Fruit fly (Drosophila melanogaster) whole organism, embryonic: ENCODE measurements around the gene ND-18.

Source experiments
- Atf-2 ChIP-seq: fragments of 200-800 bp; sonication (Bioruptor generic); optimal IDR thresholded peaks from 2 replicates; lab custom pipeline; 2016; ENCODE audit warnings: missing biosample characterization, missing genetic modification characterization
- CG10209 ChIP-seq: fragments of 200-800 bp; sonication (Bioruptor generic); optimal IDR thresholded peaks from 3 replicates; lab custom pipeline; 2017; ENCODE audit warnings: missing biosample characterization, mild to moderate bottlenecking, missing genetic modification characterization, missing genetic modification reagents
- CG10267 ChIP-seq: fragments of 200-800 bp; sonication (Bioruptor generic); optimal IDR thresholded peaks from 2 replicates; lab custom pipeline; 2018; ENCODE audit warnings: missing biosample characterization, mild to moderate bottlenecking, missing genetic modification characterization, moderate library complexity
- CG10462 ChIP-seq: fragments of 200-800 bp; sonication (Bioruptor generic); optimal IDR thresholded peaks from 2 replicates; lab custom pipeline; 2016; ENCODE audit warnings: missing biosample characterization, missing genetic modification characterization
- CG10543 ChIP-seq: fragments of 200-800 bp; sonication (Bioruptor generic); optimal IDR thresholded peaks from 3 replicates; lab custom pipeline; 2017; ENCODE audit warnings: missing biosample characterization, mild to moderate bottlenecking, missing genetic modification characterization, moderate library complexity
- CG10654 ChIP-seq: fragments of 200-800 bp; sonication (Bioruptor generic); optimal IDR thresholded peaks from 2 replicates; lab custom pipeline; 2016; ENCODE audit warnings: missing biosample characterization, missing genetic modification characterization
- CG10979 ChIP-seq: fragments of 200-800 bp; sonication (Bioruptor generic); optimal IDR thresholded peaks from 2 replicates; lab custom pipeline; 2018; ENCODE audit warnings: missing biosample characterization, mild to moderate bottlenecking, missing genetic modification characterization, moderate library complexity
- CG11085 ChIP-seq: fragments of 200-800 bp; sonication (Bioruptor generic); IDR thresholded peaks from 2 replicates; pipeline ENCODE4 v1.3.6; 2022; ENCODE audit warnings: missing biosample characterization, missing genetic modification characterization
- CG11456 ChIP-seq: fragments of 200-800 bp; sonication (Bioruptor generic); IDR thresholded peaks from 3 replicates; pipeline ENCODE4 v1.3.6; 2022; ENCODE audit warnings: missing biosample characterization, missing genetic modification characterization
- CG12104 ChIP-seq: fragments of 200-800 bp; sonication (Bioruptor generic); optimal IDR thresholded peaks from 3 replicates; lab custom pipeline; 2016; ENCODE audit warnings: missing biosample characterization, missing genetic modification characterization
- CG12155 ChIP-seq: fragments of 200-800 bp; sonication (Bioruptor generic); optimal IDR thresholded peaks from 3 replicates; lab custom pipeline; 2016; ENCODE audit warnings: missing biosample characterization, missing genetic modification characterization
- CG12744 ChIP-seq: fragments of 200-800 bp; sonication (Bioruptor generic); optimal IDR thresholded peaks from 2 replicates; lab custom pipeline; 2016; ENCODE audit warnings: missing biosample characterization, missing genetic modification characterization
- CG13123 ChIP-seq: fragments of 200-800 bp; sonication (Bioruptor generic); optimal IDR thresholded peaks from 2 replicates; lab custom pipeline; 2016; ENCODE audit warnings: missing biosample characterization, missing genetic modification characterization
- CG13894 ChIP-seq: fragments of 200-800 bp; sonication (Bioruptor generic); optimal IDR thresholded peaks from 3 replicates; lab custom pipeline; 2018; ENCODE audit warnings: missing biosample characterization, mild to moderate bottlenecking, missing genetic modification characterization, moderate library complexity
- CG15514 ChIP-seq: fragments of 200-800 bp; sonication (Bioruptor generic); optimal IDR thresholded peaks from 3 replicates; lab custom pipeline; 2017; ENCODE audit warnings: missing biosample characterization, missing genetic modification characterization, mild to moderate bottlenecking, moderate library complexity, missing genetic modification reagents
- CG1603 ChIP-seq: fragments of 200-800 bp; sonication (Bioruptor generic); optimal IDR thresholded peaks from 2 replicates; lab custom pipeline; 2019; ENCODE audit warnings: missing biosample characterization, mild to moderate bottlenecking, missing genetic modification characterization, moderate library complexity
- CG17829 ChIP-seq: fragments of 200-800 bp; optimal IDR thresholded peaks from 2 replicates; lab custom pipeline; 2019; ENCODE audit warnings: missing biosample characterization, mild to moderate bottlenecking, missing genetic modification characterization, moderate library complexity
- CG18476 ChIP-seq: fragments of 200-800 bp; sonication (Bioruptor generic); optimal IDR thresholded peaks from 2 replicates; lab custom pipeline; 2016; ENCODE audit warnings: missing biosample characterization, mild to moderate bottlenecking, missing genetic modification characterization
- CG2202 ChIP-seq: fragments of 200-800 bp; sonication (Bioruptor generic); optimal IDR thresholded peaks from 2 replicates; lab custom pipeline; 2018; ENCODE audit warnings: missing biosample characterization, mild to moderate bottlenecking, missing genetic modification characterization
- CG2712 ChIP-seq: fragments of 200-800 bp; optimal IDR thresholded peaks from 3 replicates; lab custom pipeline; 2019; ENCODE audit warnings: missing biosample characterization, mild to moderate bottlenecking, missing genetic modification characterization, moderate library complexity
- CG4328 ChIP-seq: fragments of 200-800 bp; sonication (Bioruptor generic); optimal IDR thresholded peaks from 3 replicates; lab custom pipeline; 2017; ENCODE audit warnings: missing biosample characterization, missing genetic modification reagents, missing genetic modification characterization
- CG4404 ChIP-seq: fragments of 200-800 bp; sonication (Bioruptor generic); IDR thresholded peaks from 2 replicates; pipeline ENCODE4 v1.3.6; 2022; ENCODE audit warnings: missing biosample characterization, missing genetic modification characterization
- CG4854 ChIP-seq: fragments of 200-800 bp; sonication (Bioruptor generic); optimal IDR thresholded peaks from 2 replicates; lab custom pipeline; 2016; ENCODE audit warnings: missing biosample characterization, missing genetic modification characterization, inconsistent platforms
- CG6683 ChIP-seq: fragments of 200-800 bp; sonication (Bioruptor generic); optimal IDR thresholded peaks from 2 replicates; lab custom pipeline; 2017; ENCODE audit warnings: missing biosample characterization, mild to moderate bottlenecking, missing genetic modification characterization, missing genetic modification reagents
- Doc3 ChIP-seq: fragments of 200-800 bp; sonication (Bioruptor generic); IDR thresholded peaks from 3 replicates; pipeline ENCODE4 v1.3.6; 2022; ENCODE audit warnings: missing biosample characterization, missing genetic modification characterization; ENCODE audit not compliant: partially characterized antibody
- Ets97D ChIP-seq: fragments of 200-800 bp; sonication (Bioruptor generic); optimal IDR thresholded peaks from 3 replicates; lab custom pipeline; 2016; ENCODE audit warnings: missing biosample characterization, missing genetic modification characterization
- Fer2 ChIP-seq: fragments of 200-800 bp; sonication (Bioruptor generic); optimal IDR thresholded peaks from 2 replicates; lab custom pipeline; 2018; ENCODE audit warnings: missing biosample characterization, mild to moderate bottlenecking, missing genetic modification characterization, moderate library complexity
- Jarid2 ChIP-seq: fragments of 200-800 bp; sonication (Bioruptor generic); optimal IDR thresholded peaks from 3 replicates; lab custom pipeline; 2017; ENCODE audit warnings: mild to moderate bottlenecking, missing biosample characterization, missing genetic modification reagents, missing genetic modification characterization
- Meics ChIP-seq: fragments of 200-800 bp; sonication (Bioruptor generic); optimal IDR thresholded peaks from 2 replicates; lab custom pipeline; 2017; ENCODE audit warnings: missing biosample characterization, mild to moderate bottlenecking, missing genetic modification characterization
- Pdp1 ChIP-seq, 2 experiments: fragments of 200-800 bp; sonication (Bioruptor generic); optimal IDR thresholded peaks; 3 replicates each; lab custom pipeline; 2016; ENCODE audit warnings: missing biosample characterization in 2 of 2, missing genetic modification characterization in 2 of 2, mild to moderate bottlenecking in 1 of 2, moderate library complexity in 1 of 2
- Ravus ChIP-seq: fragments of 200-800 bp; sonication (Bioruptor generic); IDR thresholded peaks from 2 replicates; pipeline ENCODE4 v1.3.6; 2022; ENCODE audit warnings: missing biosample characterization, missing genetic modification characterization
- Scr ChIP-seq: fragments of 200-800 bp; sonication (Bioruptor generic); IDR thresholded peaks from 2 replicates; pipeline ENCODE4 v1.3.6; 2022; ENCODE audit warnings: missing biosample characterization, missing genetic modification characterization; ENCODE audit not compliant: partially characterized antibody
- cad ChIP-seq: fragments of >200 bp; optimal IDR thresholded peaks from 2 replicates; lab custom pipeline; 2017; ENCODE audit warnings: missing biosample characterization, missing genetic modification characterization
- croc ChIP-seq: fragments of 200-800 bp; sonication (Bioruptor generic); conservative IDR thresholded peaks from 3 replicates; pipeline ENCODE4 v1.3.6; 2022; ENCODE audit warnings: missing biosample characterization, missing genetic modification characterization
- ems ChIP-seq: fragments of 200-800 bp; sonication (Bioruptor generic); optimal IDR thresholded peaks from 3 replicates; lab custom pipeline; 2016; ENCODE audit warnings: missing biosample characterization, missing genetic modification characterization
- eyg ChIP-seq: fragments of 200-800 bp; sonication (Bioruptor generic); optimal IDR thresholded peaks from 3 replicates; lab custom pipeline; 2016; ENCODE audit warnings: missing biosample characterization, missing genetic modification characterization
- fd96Cb ChIP-seq: fragments of 200-800 bp; sonication (Bioruptor generic); optimal IDR thresholded peaks from 2 replicates; lab custom pipeline; 2018; ENCODE audit warnings: missing biosample characterization, mild to moderate bottlenecking, missing genetic modification characterization, moderate library complexity
- grau ChIP-seq: fragments of 200-800 bp; optimal IDR thresholded peaks from 3 replicates; lab custom pipeline; 2019; ENCODE audit warnings: missing biosample characterization, mild to moderate bottlenecking, missing genetic modification characterization, moderate library complexity
- kni ChIP-seq: fragments of 200-800 bp; sonication (Bioruptor generic); optimal IDR thresholded peaks from 3 replicates; lab custom pipeline; 2017; ENCODE audit warnings: mild to moderate bottlenecking, missing biosample characterization, missing genetic modification reagents, missing genetic modification characterization
- lab ChIP-seq: fragments of 200-800 bp; sonication (Bioruptor generic); optimal IDR thresholded peaks from 3 replicates; lab custom pipeline; 2017; ENCODE audit warnings: missing biosample characterization, missing genetic modification characterization, mild to moderate bottlenecking, moderate library complexity, missing genetic modification reagents
- pan ChIP-seq, 4 experiments: fragments of >200 bp in 3 of 4; fragments of 200-800 bp in 1 of 4; sonication (Bioruptor generic) in 1 of 4; optimal IDR thresholded peaks in 3 of 4; IDR thresholded peaks in 1 of 4; 2 replicates each; pipeline versions ENCODE4 v1.3.6 to Lab custom; 2017 to 2022; ENCODE audit warnings: missing biosample characterization in 2 of 4, missing genetic modification characterization in 2 of 4, mixed read lengths in 1 of 4
- pnt ChIP-seq: fragments of 200-800 bp; sonication (Bioruptor generic); optimal IDR thresholded peaks from 3 replicates; lab custom pipeline; 2016; ENCODE audit warnings: missing biosample characterization, missing genetic modification characterization
- prd ChIP-seq, 3 experiments: fragments of >200 bp in 2 of 3; fragments of 200-800 bp in 1 of 3; sonication (Bioruptor generic) in 1 of 3; optimal IDR thresholded peaks in 2 of 3; IDR thresholded peaks in 1 of 3; 2 replicates in 2 of 3; 3 replicates in 1 of 3; pipeline versions ENCODE4 v1.3.6 to Lab custom; 2017 to 2022; ENCODE audit warnings: missing biosample characterization in 1 of 3, missing genetic modification characterization in 1 of 3
- sqz ChIP-seq: fragments of 200-800 bp; sonication (Bioruptor generic); optimal IDR thresholded peaks from 3 replicates; lab custom pipeline; 2018; ENCODE audit warnings: missing biosample characterization, mild to moderate bottlenecking, missing genetic modification characterization
- tap ChIP-seq: fragments of 200-800 bp; optimal IDR thresholded peaks from 3 replicates; lab custom pipeline; 2019; ENCODE audit warnings: missing biosample characterization, mild to moderate bottlenecking, missing genetic modification characterization, moderate library complexity
- tll ChIP-seq, 2 experiments: fragments of 200-800 bp in 1 of 2; fragments of >200 bp in 1 of 2; sonication (Bioruptor generic) in 1 of 2; optimal IDR thresholded peaks; 2 replicates each; lab custom pipeline; 2017 to 2019; ENCODE audit warnings: missing biosample characterization in 2 of 2, missing genetic modification characterization in 2 of 2, mild to moderate bottlenecking in 1 of 2, moderate library complexity in 1 of 2
- zen ChIP-seq: fragments of 200-800 bp; sonication (Bioruptor generic); optimal IDR thresholded peaks from 3 replicates; lab custom pipeline; 2018; ENCODE audit warnings: missing biosample characterization, mild to moderate bottlenecking, missing genetic modification characterization, moderate library complexity

Gene ND-18

DNA sequence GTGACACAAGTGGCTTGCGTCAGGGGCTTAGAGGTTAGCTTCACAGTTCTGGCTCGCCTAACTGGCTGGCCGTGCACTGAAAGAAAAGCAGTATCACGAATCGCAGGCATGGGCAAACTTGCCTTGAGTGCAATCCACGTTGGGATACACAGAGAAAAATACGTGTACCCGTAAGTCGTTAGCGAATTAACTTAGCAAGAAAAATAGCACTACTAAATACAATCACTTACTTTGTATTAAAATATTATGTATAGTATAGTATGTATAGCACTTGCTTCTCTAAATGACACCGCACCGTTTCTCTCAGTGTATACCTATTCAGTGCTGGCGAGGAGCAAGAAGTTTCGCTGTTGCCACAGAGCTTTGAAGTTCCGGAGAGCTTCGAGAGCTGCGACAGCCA is 39.1 kb upstream of the ND-18 start (continued):
- TF ChIP-seq grau (tag; lab: Kevin White, UChicago), result peak; percentile 54
- no peak for TF ChIP-seq prd (optimal IDR thresholded peaks at IDR 0.05; lab: Kevin White, UChicago)
- peak; percentile 47; the same call in 2 of the 3 replicates for TF ChIP-seq prd (GFP tag; IDR thresholded peaks at IDR 0.05; lab: Robert Waterston, UW)
- TF ChIP-seq CG11456 (GFP tag; lab: Robert Waterston, UW), result 0 out of 3 replicates have a peak, but pooled peaks have one; percentile 45
- TF ChIP-seq Ravus (GFP tag; lab: Robert Waterston, UW), result no peak
- TF ChIP-seq CG1603 (tag; lab: Kevin White, UChicago), result peak; percentile 59
- no peak for TF ChIP-seq Pdp1 (GFP tag; optimal IDR thresholded peaks at IDR 0.05; lab: Kevin White, UChicago)
- no peak for TF ChIP-seq CG12104 (GFP tag; lab: Kevin White, UChicago)
- peak; percentile 34 for TF ChIP-seq tap (tag; lab: Kevin White, UChicago)
- no peak for TF ChIP-seq eyg (GFP tag; lab: Kevin White, UChicago)
- TF ChIP-seq lab (GFP tag; lab: Kevin White, UChicago), result peak; percentile 71
- no peak for TF ChIP-seq CG11085 (GFP tag; lab: Robert Waterston, UW)
- TF ChIP-seq pan (optimal IDR thresholded peaks at IDR 0.05; lab: Kevin White, UChicago), result no peak
- TF ChIP-seq pan (GFP tag; optimal IDR thresholded peaks at IDR 0.05 in 1 of 2, IDR thresholded peaks at IDR 0.05 in 1 of 2), result peak in 1 of 2 experiments; percentile 51
- no peak for TF ChIP-seq tll (GFP tag; optimal IDR thresholded peaks at IDR 0.05; lab: Kevin White, UChicago)
- TF ChIP-seq CG2712, result peak; percentile 35
- peak; percentile 26 for TF ChIP-seq CG10267
- no peak for TF ChIP-seq CG4328 (GFP tag; lab: Kevin White, UChicago)
- TF ChIP-seq Meics (GFP tag; lab: Kevin White, UChicago), result peak; percentile 63
- TF ChIP-seq CG10654 (GFP tag; lab: Kevin White, UChicago), result no peak
- TF ChIP-seq CG4404, result no peak
- no peak for TF ChIP-seq Atf-2 (GFP tag; lab: Kevin White, UChicago)
- TF ChIP-seq CG10209 (GFP tag; lab: Kevin White, UChicago), result peak; percentile 29

DNA sequence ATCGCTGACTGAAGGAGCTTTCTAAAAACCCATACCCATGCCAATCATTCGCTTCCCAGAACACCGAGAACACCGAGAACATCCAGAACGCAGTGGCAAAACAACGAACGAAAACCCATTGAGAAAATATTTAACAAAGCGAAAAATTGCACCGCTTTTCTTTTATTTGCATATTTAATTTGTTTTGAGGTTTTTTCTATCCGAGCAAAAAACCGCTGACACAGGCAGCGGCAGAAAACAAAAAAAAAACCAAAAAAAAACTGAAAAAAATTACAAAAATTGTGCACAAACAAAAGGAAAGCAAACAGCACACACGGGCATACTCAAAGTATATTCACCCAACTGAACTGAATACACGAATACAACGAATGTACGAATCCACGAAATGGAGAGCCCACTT is 30.6 kb upstream of the ND-18 start:
- TF ChIP-seq tap (tag; lab: Kevin White, UChicago), result no peak
- no peak for TF ChIP-seq CG13894
- no peak for TF ChIP-seq CG10462 (GFP tag; lab: Kevin White, UChicago)
- no peak for TF ChIP-seq CG12744
- no peak for TF ChIP-seq CG17829 (tag; lab: Kevin White, UChicago)
- TF ChIP-seq CG10267, result no peak
- TF ChIP-seq zen (tag; lab: Kevin White, UChicago), result no peak
- TF ChIP-seq CG10543 (GFP tag; lab: Kevin White, UChicago), result no peak
- TF ChIP-seq CG10979 (tag; lab: Kevin White, UChicago), result no peak
- TF ChIP-seq pnt (GFP tag; lab: Kevin White, UChicago), result no peak
- TF ChIP-seq Ets97D (GFP tag; lab: Kevin White, UChicago), result no peak
- TF ChIP-seq CG6683 (GFP tag; lab: Kevin White, UChicago), result no peak
- TF ChIP-seq ems (GFP tag; lab: Kevin White, UChicago), result no peak
- no peak for TF ChIP-seq Jarid2 (GFP tag; lab: Kevin White, UChicago)
- no peak for TF ChIP-seq Doc3 (GFP tag; lab: Robert Waterston, UW)
- TF ChIP-seq cad (GFP tag; lab: Kevin White, UChicago), result no peak
- TF ChIP-seq CG13123 (GFP tag; lab: Kevin White, UChicago), result no peak

DNA sequence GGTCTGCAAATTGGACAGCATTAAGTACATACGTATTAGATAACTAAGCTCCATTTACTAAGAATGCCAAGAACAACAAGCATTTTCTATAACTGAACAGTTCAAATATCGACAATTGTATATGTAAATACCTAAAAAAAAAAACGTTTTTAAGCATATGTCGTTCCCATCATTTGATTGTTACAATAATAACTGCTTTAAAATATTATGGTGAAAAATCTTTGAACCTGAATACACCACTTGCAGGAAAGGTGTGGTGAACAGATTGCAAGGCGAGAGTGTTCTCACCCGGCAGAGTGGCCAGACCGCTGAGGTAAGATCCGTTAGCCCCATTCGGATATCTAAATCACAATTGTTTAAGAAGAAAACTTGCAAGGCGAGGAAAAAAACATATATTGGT is 17.5 kb upstream of the ND-18 start, which contains the start of gene narya:
TSS of gene narya (plus strand) at position 301 of the 400 bp plus-strand sequence.
- TF ChIP-seq fd96Cb (tag; lab: Kevin White, UChicago) (no peak), CG4854 (no peak), Fer2 (tag; lab: Kevin White, UChicago) (no peak), CG15514 (GFP tag; lab: Kevin White, UChicago) (no peak), tap (tag; lab: Kevin White, UChicago) (no peak), Scr (GFP tag; lab: Robert Waterston, UW) (no peak), croc (GFP tag; lab: Robert Waterston, UW) (no peak), CG2202 (tag; lab: Kevin White, UChicago) (no peak), kni (GFP tag; lab: Kevin White, UChicago) (no peak), CG18476 (GFP tag; lab: Kevin White, UChicago) (no peak), CG12155 (no peak), sqz (GFP tag; lab: Kevin White, UChicago) (no peak), Pdp1 (GFP tag; optimal IDR thresholded peaks at IDR 0.05; lab: Kevin White, UChicago) (no peak)
